Worm (Caenorhabditis elegans) whole organism, early embryonic: ENCODE measurements around the gene T24D5.1.

Experiments
- B0310.2 ChIP-seq: sonication (generic microtip); optimal IDR thresholded peaks from 2 replicates; lab custom pipeline; 2016; ENCODE audit warnings: mild to moderate bottlenecking, missing genetic modification characterization, missing compliant biosample characterization
- F13C5.2 ChIP-seq: sonication (generic microtip); optimal IDR thresholded peaks from 2 replicates; lab custom pipeline; 2017; ENCODE audit warnings: mild to moderate bottlenecking, missing genetic modification characterization, inconsistent platforms, missing compliant biosample characterization
- aly-1 ChIP-seq: sonication (generic microtip); optimal IDR thresholded peaks from 2 replicates; lab custom pipeline; 2016; ENCODE audit warnings: missing genetic modification characterization, missing compliant biosample characterization
- ama-1 ChIP-seq: fragments of 150-350 bp; optimal IDR thresholded peaks from 2 replicates; lab custom pipeline; 2014
- ceh-13 ChIP-seq: fragments of 200-800 bp; sonication (Bioruptor generic); optimal IDR thresholded peaks from 2 replicates; lab custom pipeline; 2018; ENCODE audit warnings: mild to moderate bottlenecking, missing genetic modification characterization, missing compliant biosample characterization
- ceh-36 ChIP-seq: sonication (generic microtip); optimal IDR thresholded peaks from 2 replicates; lab custom pipeline; 2016; ENCODE audit warnings: missing genetic modification characterization, inconsistent platforms, missing compliant biosample characterization
- ets-7 ChIP-seq: sonication (generic microtip); optimal IDR thresholded peaks from 2 replicates; lab custom pipeline; 2016; ENCODE audit warnings: missing genotype, missing genetic modification characterization, missing compliant biosample characterization
- flt-1 ChIP-seq: fragments of 200-800 bp; sonication (Bioruptor generic); IDR thresholded peaks from 2 replicates; pipeline ENCODE4 v1.3.6; 2022; ENCODE audit warnings: missing genetic modification characterization, missing compliant biosample characterization
- hmbx-1 ChIP-seq: sonication (generic microtip); optimal IDR thresholded peaks from 2 replicates; lab custom pipeline; 2016; ENCODE audit warnings: mild to moderate bottlenecking, missing genetic modification characterization, missing compliant biosample characterization
- hmg-4 ChIP-seq: fragments of 200-800 bp; sonication (Bioruptor generic); optimal IDR thresholded peaks from 2 replicates; lab custom pipeline; 2018; ENCODE audit warnings: mild to moderate bottlenecking, missing genetic modification characterization, missing compliant biosample characterization
- hnd-1 ChIP-seq: sonication (generic microtip); optimal IDR thresholded peaks from 2 replicates; lab custom pipeline; 2016; ENCODE audit warnings: missing genetic modification characterization, missing compliant biosample characterization
- pes-1 ChIP-seq: fragments of 200-800 bp; sonication (Bioruptor generic); IDR thresholded peaks from 2 replicates; pipeline ENCODE4 v1.3.6; 2022; ENCODE audit warnings: missing genetic modification reagents, missing genetic modification characterization, missing compliant biosample characterization
- scrt-1 ChIP-seq: fragments of 200-800 bp; sonication (Bioruptor generic); IDR thresholded peaks from 2 replicates; pipeline ENCODE4 v1.3.6; 2022; ENCODE audit warnings: missing genetic modification characterization, missing compliant biosample characterization
- sea-1 ChIP-seq: fragments of 200-800 bp; sonication (Bioruptor generic); conservative IDR thresholded peaks from 2 replicates; pipeline ENCODE4 v1.3.6; 2022; ENCODE audit warnings: missing genetic modification characterization, missing compliant biosample characterization
- tbx-11 ChIP-seq: fragments of 200-800 bp; sonication (Bioruptor generic); IDR thresholded peaks from 2 replicates; pipeline ENCODE4 v1.3.6; 2022; ENCODE audit warnings: missing genetic modification characterization, missing compliant biosample characterization
- tbx-37 ChIP-seq: fragments of 200-800 bp; sonication (Bioruptor generic); conservative IDR thresholded peaks from 2 replicates; pipeline ENCODE4 v1.3.6; 2022; ENCODE audit warnings: missing genetic modification reagents, missing genetic modification characterization, missing compliant biosample characterization
- tra-4 ChIP-seq: sonication (generic microtip); optimal IDR thresholded peaks from 2 replicates; lab custom pipeline; 2017; ENCODE audit warnings: missing genetic modification characterization, missing compliant biosample characterization

T24D5.1 gene

ce11 chrX:12574473-12574872, at the start of gene T24D5.1:
T24D5.1 (plus strand) TSS chrX:12574773.
- no peak for TF ChIP-seq F13C5.2
- no peak for TF ChIP-seq B0310.2
- TF ChIP-seq ama-1 (lab: Kevin White, UChicago), result no peak
- no peak for TF ChIP-seq scrt-1
- no peak for TF ChIP-seq tbx-11 (GFP tag; lab: Robert Waterston, UW)
- TF ChIP-seq tra-4 (tag; lab: Kevin White, UChicago), result no peak
- TF ChIP-seq ets-7 (tag; lab: Kevin White, UChicago), result no peak
- TF ChIP-seq tbx-37 (GFP tag; lab: Robert Waterston, UW), result no peak
- no peak for TF ChIP-seq hmg-4 (GFP tag; lab: Kevin White, UChicago)
- TF ChIP-seq flt-1 (GFP tag; lab: Robert Waterston, UW), result no peak
- TF ChIP-seq aly-1 (tag; lab: Kevin White, UChicago), result no peak
- TF ChIP-seq sea-1 (GFP tag; lab: Robert Waterston, UW), result no peak
- TF ChIP-seq hmbx-1 (tag; lab: Kevin White, UChicago), result no peak
- TF ChIP-seq pes-1, result no peak
- no peak for TF ChIP-seq ceh-13 (GFP tag; lab: Kevin White, UChicago)
- TF ChIP-seq ceh-36 (tag; lab: Kevin White, UChicago), result no peak
- TF ChIP-seq hnd-1 (tag; lab: Kevin White, UChicago), result no peak

- no peak for TF ChIP-seq aly-1 (tag; lab: Kevin White, UChicago)
These were observed 49.2 kb upstream of the T24D5.1 start, which contains the start of gene scd-1 for ce11 chrX:12525359-12525839. scd-1 (minus strand) TSS chrX:12525789.

- TF ChIP-seq tra-4 (tag; lab: Kevin White, UChicago) (no peak), pes-1 (no peak), hmbx-1 (tag; lab: Kevin White, UChicago) (no peak), B0310.2 (no peak), hmg-4 (GFP tag; lab: Kevin White, UChicago) (no peak), tbx-37 (GFP tag; lab: Robert Waterston, UW) (no peak), ceh-36 (tag; lab: Kevin White, UChicago) (no peak), sea-1 (GFP tag; lab: Robert Waterston, UW) (no peak), F13C5.2 (no peak), aly-1 (tag; lab: Kevin White, UChicago) (no peak), ama-1 (lab: Kevin White, UChicago) (no peak), hnd-1 (tag; lab: Kevin White, UChicago) (no peak), ceh-13 (GFP tag; lab: Kevin White, UChicago) (no peak), flt-1 (GFP tag; lab: Robert Waterston, UW) (no peak), ets-7 (tag; lab: Kevin White, UChicago) (no peak), scrt-1 (no peak), tbx-11 (GFP tag; lab: Robert Waterston, UW) (no peak)
These were observed 42.2 kb upstream of the T24D5.1 start for ce11 chrX:12532405-12532804.

ce11 chrX:12534476-12534875, 40.1 kb upstream of the T24D5.1 start:
- TF ChIP-seq sea-1 (GFP tag; lab: Robert Waterston, UW) (no peak), ceh-36 (tag; lab: Kevin White, UChicago) (no peak), hnd-1 (tag; lab: Kevin White, UChicago) (no peak), ama-1 (lab: Kevin White, UChicago) (no peak), scrt-1 (no peak), tra-4 (tag; lab: Kevin White, UChicago) (no peak), hmg-4 (GFP tag; lab: Kevin White, UChicago) (no peak), pes-1 (no peak), aly-1 (tag; lab: Kevin White, UChicago) (no peak), flt-1 (GFP tag; lab: Robert Waterston, UW) (no peak), hmbx-1 (tag; lab: Kevin White, UChicago) (no peak), F13C5.2 (no peak), tbx-37 (GFP tag; lab: Robert Waterston, UW) (no peak), ceh-13 (GFP tag; lab: Kevin White, UChicago) (no peak), tbx-11 (GFP tag; lab: Robert Waterston, UW) (no peak), ets-7 (tag; lab: Kevin White, UChicago) (no peak), B0310.2 (no peak)

ce11 chrX:12538794-12539193, 35.8 kb upstream of the T24D5.1 start:
- no peak for TF ChIP-seq flt-1 (GFP tag; lab: Robert Waterston, UW)
- no peak for TF ChIP-seq tra-4 (tag; lab: Kevin White, UChicago)
- no peak for TF ChIP-seq hmg-4 (GFP tag; lab: Kevin White, UChicago)
- TF ChIP-seq sea-1 (GFP tag; lab: Robert Waterston, UW), result no peak
- no peak for TF ChIP-seq tbx-11 (GFP tag; lab: Robert Waterston, UW)
- no peak for TF ChIP-seq hmbx-1 (tag; lab: Kevin White, UChicago)
- no peak for TF ChIP-seq ceh-36 (tag; lab: Kevin White, UChicago)
- TF ChIP-seq aly-1 (tag; lab: Kevin White, UChicago), result no peak
- no peak for TF ChIP-seq ets-7 (tag; lab: Kevin White, UChicago)
- TF ChIP-seq ama-1 (lab: Kevin White, UChicago), result no peak
- TF ChIP-seq ceh-13 (GFP tag; lab: Kevin White, UChicago), result no peak
- no peak for TF ChIP-seq scrt-1
- TF ChIP-seq tbx-37 (GFP tag; lab: Robert Waterston, UW), result no peak

- TF ChIP-seq tbx-11 (GFP tag; lab: Robert Waterston, UW), result no peak
- no peak for TF ChIP-seq hnd-1 (tag; lab: Kevin White, UChicago)
- TF ChIP-seq B0310.2, result no peak
- no peak for TF ChIP-seq F13C5.2
- no peak for TF ChIP-seq scrt-1
- TF ChIP-seq aly-1 (tag; lab: Kevin White, UChicago), result no peak
- no peak for TF ChIP-seq tbx-37 (GFP tag; lab: Robert Waterston, UW)
These were observed 29.5 kb upstream of the T24D5.1 start for ce11 chrX:12545100-12545499.

ce11 chrX:12546804-12547203, 27.8 kb upstream of the T24D5.1 start:
- TF ChIP-seq ceh-36 (tag; lab: Kevin White, UChicago) (no peak), tbx-37 (GFP tag; lab: Robert Waterston, UW) (no peak)
